Worm (Caenorhabditis elegans): ENCODE results near the gene nhr-28.

The nhr-28 gene

DNA sequence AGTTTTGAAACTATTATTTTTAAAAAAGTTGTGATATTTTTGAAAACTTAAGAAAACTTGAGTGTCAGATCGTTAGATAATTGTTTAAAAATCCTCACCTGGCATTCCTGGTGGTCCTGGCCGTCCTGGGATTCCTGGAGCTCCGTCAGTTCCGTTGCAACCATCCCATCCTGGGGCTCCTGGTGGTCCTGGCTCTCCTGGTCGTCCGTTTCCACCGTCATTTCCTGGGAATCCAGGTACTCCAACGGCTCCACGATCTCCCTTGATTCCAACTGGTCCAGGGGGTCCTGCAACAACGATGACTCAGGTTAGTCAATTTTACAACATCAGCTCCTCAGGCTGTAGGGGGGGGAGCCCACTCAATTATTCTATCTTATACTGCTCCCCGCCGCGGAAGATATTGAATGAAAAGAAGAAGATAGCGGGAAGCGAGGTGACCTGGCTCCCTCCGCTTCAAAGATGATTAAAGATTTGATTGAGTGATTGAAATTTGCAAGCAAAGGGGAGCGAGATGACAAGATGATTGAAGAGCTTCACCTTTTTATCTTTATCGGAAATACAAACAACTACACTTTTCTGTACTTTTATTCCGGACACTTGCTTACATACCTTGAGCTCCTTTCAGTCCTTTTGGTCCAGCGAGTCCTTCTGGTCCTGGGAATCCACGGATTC is 33.0 kb downstream of the nhr-28 start:
- TF ChIP-seq aly-1 (tag; optimal IDR thresholded peaks at IDR 0.05) (no peak), ets-7 (tag; optimal IDR thresholded peaks at IDR 0.05) (no peak), scrt-1 (GFP tag; IDR thresholded peaks at IDR 0.05) (no peak)

ce11 chrX:16388362-16388761 is 33.6 kb downstream of the nhr-28 start:
- TF ChIP-seq hnd-1 (tag; optimal IDR thresholded peaks at IDR 0.05) (no peak), scrt-1 (GFP tag; IDR thresholded peaks at IDR 0.05) (no peak), tbx-11 (GFP tag; IDR thresholded peaks at IDR 0.05) (no peak), ama-1 (optimal IDR thresholded peaks at IDR 0.05) (no peak), F13C5.2 (tag; optimal IDR thresholded peaks at IDR 0.05) (no peak), B0310.2 (tag; optimal IDR thresholded peaks at IDR 0.05) (no peak), pes-1 (GFP tag; IDR thresholded peaks at IDR 0.05) (no peak), tbx-37 (GFP tag; conservative IDR thresholded peaks at IDR 0.05) (no peak), sea-1 (GFP tag; conservative IDR thresholded peaks at IDR 0.05) (no peak), ceh-13 (GFP tag; optimal IDR thresholded peaks at IDR 0.05) (no peak), aly-1 (tag; optimal IDR thresholded peaks at IDR 0.05) (no peak), flt-1 (GFP tag; IDR thresholded peaks at IDR 0.05) (no peak)

- no peak for TF ChIP-seq ama-1 (optimal IDR thresholded peaks at IDR 0.05)
- TF ChIP-seq tbx-37 (GFP tag; conservative IDR thresholded peaks at IDR 0.05): no peak
- TF ChIP-seq sea-1 (GFP tag; conservative IDR thresholded peaks at IDR 0.05): no peak
- no peak for TF ChIP-seq hnd-1 (tag; optimal IDR thresholded peaks at IDR 0.05)
- TF ChIP-seq hmg-4 (GFP tag; optimal IDR thresholded peaks at IDR 0.05): no peak
- TF ChIP-seq ceh-13 (GFP tag; optimal IDR thresholded peaks at IDR 0.05): no peak
- TF ChIP-seq ets-7 (tag; optimal IDR thresholded peaks at IDR 0.05): no peak
- TF ChIP-seq F13C5.2 (tag; optimal IDR thresholded peaks at IDR 0.05): no peak
- no peak for TF ChIP-seq tra-4 (tag; optimal IDR thresholded peaks at IDR 0.05)
- TF ChIP-seq scrt-1 (GFP tag; IDR thresholded peaks at IDR 0.05): no peak
- no peak for TF ChIP-seq pes-1 (GFP tag; IDR thresholded peaks at IDR 0.05)
- TF ChIP-seq tbx-11 (GFP tag; IDR thresholded peaks at IDR 0.05): no peak
- TF ChIP-seq B0310.2 (tag; optimal IDR thresholded peaks at IDR 0.05): no peak
- TF ChIP-seq hmbx-1 (tag; optimal IDR thresholded peaks at IDR 0.05): no peak
- TF ChIP-seq aly-1 (tag; optimal IDR thresholded peaks at IDR 0.05): no peak
- TF ChIP-seq flt-1 (GFP tag; IDR thresholded peaks at IDR 0.05): no peak
- TF ChIP-seq ceh-36 (tag; optimal IDR thresholded peaks at IDR 0.05): no peak
Measured at ce11 chrX:16389273-16389672, 34.5 kb downstream of the nhr-28 start, which contains the start of gene let-2. let-2 (minus strand) TSS chrX:16389340.

ce11 chrX:16389973-16390372 is 35.2 kb downstream of the nhr-28 start:
- TF ChIP-seq tbx-37 (GFP tag; conservative IDR thresholded peaks at IDR 0.05) (no peak), ets-7 (tag; optimal IDR thresholded peaks at IDR 0.05) (no peak), tbx-11 (GFP tag; IDR thresholded peaks at IDR 0.05) (no peak), tra-4 (tag; optimal IDR thresholded peaks at IDR 0.05) (no peak), F13C5.2 (tag; optimal IDR thresholded peaks at IDR 0.05) (no peak), ama-1 (optimal IDR thresholded peaks at IDR 0.05) (no peak), aly-1 (tag; optimal IDR thresholded peaks at IDR 0.05) (no peak), hmbx-1 (tag; optimal IDR thresholded peaks at IDR 0.05) (no peak), flt-1 (GFP tag; IDR thresholded peaks at IDR 0.05) (no peak), ceh-13 (GFP tag; optimal IDR thresholded peaks at IDR 0.05) (no peak), hnd-1 (tag; optimal IDR thresholded peaks at IDR 0.05) (no peak), ceh-36 (tag; optimal IDR thresholded peaks at IDR 0.05) (no peak)

DNA sequence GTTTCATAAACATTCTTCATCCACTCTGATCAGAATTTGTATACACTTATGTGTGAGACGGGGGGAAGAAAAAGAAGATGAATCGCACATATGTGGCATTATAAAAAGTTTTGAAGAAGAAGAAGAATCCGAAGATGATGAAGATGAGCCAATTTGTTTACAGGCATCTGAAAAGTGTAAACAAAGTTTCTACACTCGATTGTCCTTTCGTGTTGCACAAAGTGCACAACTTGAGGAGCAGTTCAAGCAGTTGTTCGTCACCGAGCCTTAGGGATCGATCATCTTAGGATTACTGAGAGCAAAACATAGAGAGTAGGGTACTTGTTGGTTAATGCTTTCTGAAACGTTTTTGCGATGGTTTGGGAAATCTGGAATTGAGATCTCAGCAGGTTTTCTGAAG is 36.3 kb downstream of the nhr-28 start:
- TF ChIP-seq flt-1 (GFP tag; IDR thresholded peaks at IDR 0.05): no peak
- TF ChIP-seq ceh-13 (GFP tag; optimal IDR thresholded peaks at IDR 0.05): no peak
- TF ChIP-seq ama-1 (optimal IDR thresholded peaks at IDR 0.05): no peak
- no peak for TF ChIP-seq ceh-36 (tag; optimal IDR thresholded peaks at IDR 0.05)
- no peak for TF ChIP-seq aly-1 (tag; optimal IDR thresholded peaks at IDR 0.05)
- TF ChIP-seq hmbx-1 (tag; optimal IDR thresholded peaks at IDR 0.05): no peak
- TF ChIP-seq tbx-11 (GFP tag; IDR thresholded peaks at IDR 0.05): no peak
- TF ChIP-seq ets-7 (tag; optimal IDR thresholded peaks at IDR 0.05): no peak
- TF ChIP-seq pes-1 (GFP tag; IDR thresholded peaks at IDR 0.05): no peak
- TF ChIP-seq F13C5.2 (tag; optimal IDR thresholded peaks at IDR 0.05): no peak
- TF ChIP-seq hmg-4 (GFP tag; optimal IDR thresholded peaks at IDR 0.05): no peak
- TF ChIP-seq B0310.2 (tag; optimal IDR thresholded peaks at IDR 0.05): no peak
- no peak for TF ChIP-seq tbx-37 (GFP tag; conservative IDR thresholded peaks at IDR 0.05)

- TF ChIP-seq sea-1 (GFP tag; conservative IDR thresholded peaks at IDR 0.05) (no peak), hmg-4 (GFP tag; optimal IDR thresholded peaks at IDR 0.05) (peak; percentile 6), ceh-13 (GFP tag; optimal IDR thresholded peaks at IDR 0.05) (no peak)
Measured at ce11 chrX:16392107-16392506, 37.3 kb downstream of the nhr-28 start.

- no peak for TF ChIP-seq hmbx-1 (tag; optimal IDR thresholded peaks at IDR 0.05)
- TF ChIP-seq tbx-11 (GFP tag; IDR thresholded peaks at IDR 0.05): no peak
- TF ChIP-seq F13C5.2 (tag; optimal IDR thresholded peaks at IDR 0.05): no peak
- TF ChIP-seq flt-1 (GFP tag; IDR thresholded peaks at IDR 0.05): no peak
- TF ChIP-seq pes-1 (GFP tag; IDR thresholded peaks at IDR 0.05): no peak
- TF ChIP-seq ama-1 (optimal IDR thresholded peaks at IDR 0.05): no peak
- TF ChIP-seq ceh-36 (tag; optimal IDR thresholded peaks at IDR 0.05): no peak
- TF ChIP-seq scrt-1 (GFP tag; IDR thresholded peaks at IDR 0.05): no peak
- TF ChIP-seq hnd-1 (tag; optimal IDR thresholded peaks at IDR 0.05): no peak
- no peak for TF ChIP-seq B0310.2 (tag; optimal IDR thresholded peaks at IDR 0.05)
- TF ChIP-seq tbx-37 (GFP tag; conservative IDR thresholded peaks at IDR 0.05): no peak
- no peak for TF ChIP-seq aly-1 (tag; optimal IDR thresholded peaks at IDR 0.05)
- TF ChIP-seq hmg-4 (GFP tag; optimal IDR thresholded peaks at IDR 0.05): no peak
Measured at ce11 chrX:16398420-16398925, 43.7 kb downstream of the nhr-28 start, which contains the start of gene F01G12.18. F01G12.18 (minus strand) TSS chrX:16398470.
